Worm (Caenorhabditis elegans): Measurements from ENCODE around the gene C56E6.7.

DNA sequence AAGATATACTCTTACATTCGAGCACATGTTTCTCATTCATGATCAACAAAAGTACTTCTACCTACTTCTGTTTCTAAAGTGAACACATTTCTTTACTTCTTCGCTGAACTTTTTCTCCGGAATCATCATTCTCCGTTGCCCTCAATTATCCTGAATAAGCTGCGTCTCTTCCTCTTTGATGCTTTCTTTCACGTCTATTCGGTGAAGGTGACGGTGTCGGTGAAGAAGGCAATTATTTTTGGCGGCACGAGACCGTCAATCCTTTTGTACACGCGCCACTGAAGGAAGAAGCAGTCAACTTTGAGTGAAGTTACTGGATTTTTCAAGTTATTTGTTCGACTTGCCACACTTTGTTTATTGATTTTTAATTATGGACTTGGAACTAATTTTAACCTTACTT lies 15.2 kb downstream of the C56E6.7 start, which contains the start of gene abch-1:
- TF ChIP-seq mdt-29 (GFP tag; IDR thresholded peaks at IDR 0.05) (no peak), arid-1 (GFP tag; conservative IDR thresholded peaks at IDR 0.05) (no peak), ceh-20 (GFP tag; IDR thresholded peaks at IDR 0.05) (no peak), F10B5.3 (tag; optimal IDR thresholded peaks at IDR 0.05) (no peak)
